Fruit fly (Drosophila melanogaster) whole organism, larva: ENCODE results near the gene CG7857.

Experiments used
- noc ChIP-seq: fragments of 200-800 bp; sonication (Bioruptor generic); optimal IDR thresholded peaks from 3 replicates; lab custom pipeline; 2019; ENCODE audit warnings: missing biosample characterization, mild to moderate bottlenecking, missing genetic modification characterization, moderate library complexity

CG7857 gene

dm6 chr3L:15504687-15505086, at the start of gene CG7857:
TSS of gene CG7857 (minus strand) at chr3L:15504894.
- no peak for TF ChIP-seq noc (tag; lab: Kevin White, UChicago)

dm6 chr3L:15553993-15554644, 49.4 kb upstream of the CG7857 start, which contains the start of gene AGO2:
TSS of gene AGO2 (plus strand) at chr3L:15554113.
- TF ChIP-seq noc (tag; lab: Kevin White, UChicago), result no peak

dm6 chr3L:15548843-15549242, 44.1 kb upstream of the CG7857 start:
- TF ChIP-seq noc (tag; lab: Kevin White, UChicago), result peak; percentile 9

dm6 chr3L:15547187-15547790, 42.6 kb upstream of the CG7857 start:
- TF ChIP-seq noc (tag; lab: Kevin White, UChicago), result no peak

dm6 chr3L:15544455-15545415, 40.0 kb upstream of the CG7857 start:
- TF ChIP-seq noc (tag; lab: Kevin White, UChicago), result no peak

dm6 chr3L:15543467-15543866, 38.8 kb upstream of the CG7857 start:
- TF ChIP-seq noc (tag; lab: Kevin White, UChicago), result no peak

dm6 chr3L:15543049-15543448, 38.4 kb upstream of the CG7857 start:
- TF ChIP-seq noc (tag; lab: Kevin White, UChicago), result no peak

- no peak for TF ChIP-seq noc (tag; lab: Kevin White, UChicago)
Observed at dm6 chr3L:15541281-15541680, 36.6 kb upstream of the CG7857 start.

- TF ChIP-seq noc (tag; lab: Kevin White, UChicago), result no peak
Observed at dm6 chr3L:15540682-15541081, 36.0 kb upstream of the CG7857 start.

- no peak for TF ChIP-seq noc (tag; lab: Kevin White, UChicago)
Observed at dm6 chr3L:15539903-15540409, 35.3 kb upstream of the CG7857 start.

- peak; percentile 20 for TF ChIP-seq noc (tag; lab: Kevin White, UChicago)
Observed at dm6 chr3L:15538582-15539490, 34.1 kb upstream of the CG7857 start.

- TF ChIP-seq noc (tag; lab: Kevin White, UChicago), result peak; percentile 80
Observed at dm6 chr3L:15537916-15538581, 33.4 kb upstream of the CG7857 start.

dm6 chr3L:15536550-15536949, 31.9 kb upstream of the CG7857 start:
- TF ChIP-seq noc (tag; lab: Kevin White, UChicago), result no peak

- TF ChIP-seq noc (tag; lab: Kevin White, UChicago), result no peak
Observed at dm6 chr3L:15535800-15536225, 31.1 kb upstream of the CG7857 start.
